Fruit fly (Drosophila melanogaster) whole organism, pupa: Measurements from ENCODE around the gene comm3.

Experiments used
- CG10348 ChIP-seq: fragments of 200-800 bp; sonication (Bioruptor generic); IDR thresholded peaks from 2 replicates; pipeline ENCODE4 v1.3.6; 2022; ENCODE audit warnings: missing biosample characterization, missing genetic modification characterization
- CG12605 ChIP-seq: fragments of 200-800 bp; sonication (Bioruptor generic); IDR thresholded peaks from 2 replicates; pipeline ENCODE4 v1.3.6; 2022; ENCODE audit warnings: missing biosample characterization, missing genetic modification characterization
- CG15710 ChIP-seq: fragments of 200-800 bp; sonication (Bioruptor generic); optimal IDR thresholded peaks from 2 replicates; lab custom pipeline; 2018; ENCODE audit warnings: missing biosample characterization, mild to moderate bottlenecking, missing genetic modification characterization, moderate library complexity
- CG32121 ChIP-seq: fragments of 200-800 bp; sonication (Bioruptor generic); IDR thresholded peaks from 2 replicates; pipeline ENCODE4 v1.3.6; 2022; ENCODE audit warnings: missing biosample characterization, missing genetic modification characterization
- CG8301 ChIP-seq: fragments of 200-800 bp; sonication (Bioruptor generic); optimal IDR thresholded peaks from 2 replicates; lab custom pipeline; 2018; ENCODE audit warnings: missing biosample characterization, mild to moderate bottlenecking, missing genetic modification characterization
- D1 ChIP-seq: fragments of 200-800 bp; sonication (Bioruptor generic); optimal IDR thresholded peaks from 2 replicates; lab custom pipeline; 2018; ENCODE audit warnings: missing biosample characterization, mild to moderate bottlenecking, missing genetic modification characterization, moderate library complexity
- EcR ChIP-seq: fragments of 200-800 bp; sonication (Bioruptor generic); optimal IDR thresholded peaks from 3 replicates; lab custom pipeline; 2019; ENCODE audit warnings: missing biosample characterization, missing genetic modification characterization, mild to moderate bottlenecking, moderate library complexity, missing genetic modification reagents
- Pif1A ChIP-seq: fragments of 200-800 bp; sonication (Bioruptor generic); optimal IDR thresholded peaks from 3 replicates; lab custom pipeline; 2016; ENCODE audit warnings: missing biosample characterization, missing genetic modification characterization
- Pif1B ChIP-seq: fragments of 200-800 bp; sonication (Bioruptor generic); optimal IDR thresholded peaks from 3 replicates; lab custom pipeline; 2016; ENCODE audit warnings: missing biosample characterization, missing genetic modification characterization
- Snoo ChIP-seq: fragments of 200-800 bp; sonication (Bioruptor generic); optimal IDR thresholded peaks from 3 replicates; lab custom pipeline; 2017; ENCODE audit warnings: missing biosample characterization, mild to moderate bottlenecking, missing genetic modification characterization, inconsistent platforms
- gl ChIP-seq: fragments of 200-800 bp; sonication (Bioruptor generic); optimal IDR thresholded peaks from 2 replicates; lab custom pipeline; 2018; ENCODE audit warnings: missing biosample characterization, mild to moderate bottlenecking, missing genetic modification characterization
- rn ChIP-seq: fragments of 200-800 bp; sonication (Bioruptor generic); IDR thresholded peaks from 2 replicates; pipeline ENCODE4 v1.3.6; 2022; ENCODE audit warnings: missing biosample characterization, missing genetic modification characterization

- TF ChIP-seq CG15710 (no peak), D1 (tag; lab: Kevin White, UChicago) (no peak), gl (tag; lab: Kevin White, UChicago) (no peak), rn (GFP tag; lab: Robert Waterston, UW) (no peak), Snoo (tag; lab: Kevin White, UChicago) (no peak), CG12605 (GFP tag; lab: Robert Waterston, UW) (no peak), CG10348 (GFP tag; lab: Robert Waterston, UW) (no peak), Pif1B (GFP tag; lab: Kevin White, UChicago) (no peak), CG32121 (no peak), CG8301 (tag; lab: Kevin White, UChicago) (no peak), Pif1A (GFP tag; lab: Kevin White, UChicago) (no peak), EcR (GFP tag; lab: Kevin White, UChicago) (no peak)
Observed at dm6 chr3L:15650552-15650951, 3.0 kb upstream of the comm3 start, which contains the start of gene CG43084.
